Worm (Caenorhabditis elegans) whole organism, early embryonic: ENCODE results near the gene sup-36.

Experiments used
- ama-1 ChIP-seq: fragments of 150-350 bp; optimal IDR thresholded peaks from 2 replicates; lab custom pipeline; 2014
- ceh-13 ChIP-seq: fragments of 200-800 bp; sonication (Bioruptor generic); optimal IDR thresholded peaks from 2 replicates; lab custom pipeline; 2018; ENCODE audit warnings: mild to moderate bottlenecking, missing genetic modification characterization, missing compliant biosample characterization
- ceh-36 ChIP-seq: sonication (generic microtip); optimal IDR thresholded peaks from 2 replicates; lab custom pipeline; 2016; ENCODE audit warnings: missing genetic modification characterization, inconsistent platforms, missing compliant biosample characterization
- scrt-1 ChIP-seq: fragments of 200-800 bp; sonication (Bioruptor generic); IDR thresholded peaks from 2 replicates; pipeline ENCODE4 v1.3.6; 2022; ENCODE audit warnings: missing genetic modification characterization, missing compliant biosample characterization
- sea-1 ChIP-seq: fragments of 200-800 bp; sonication (Bioruptor generic); conservative IDR thresholded peaks from 2 replicates; pipeline ENCODE4 v1.3.6; 2022; ENCODE audit warnings: missing genetic modification characterization, missing compliant biosample characterization
- tbx-11 ChIP-seq: fragments of 200-800 bp; sonication (Bioruptor generic); IDR thresholded peaks from 2 replicates; pipeline ENCODE4 v1.3.6; 2022; ENCODE audit warnings: missing genetic modification characterization, missing compliant biosample characterization

- TF ChIP-seq tbx-11 (GFP tag; lab: Robert Waterston, UW) = no peak
- no peak for TF ChIP-seq sea-1 (GFP tag; lab: Robert Waterston, UW)
- no peak for TF ChIP-seq ceh-36 (tag; lab: Kevin White, UChicago)
- TF ChIP-seq ama-1 (lab: Kevin White, UChicago) = no peak
- no peak for TF ChIP-seq scrt-1 (GFP tag; lab: Robert Waterston, UW)
- no peak for TF ChIP-seq ceh-13 (GFP tag; lab: Kevin White, UChicago)
Observed at ce11 chrIV:6552036-6552435, 49.4 kb upstream of the sup-36 start.
